Fruit fly (Drosophila melanogaster): ENCODE results near the gene PTPMT1.

Gene PTPMT1

DNA sequence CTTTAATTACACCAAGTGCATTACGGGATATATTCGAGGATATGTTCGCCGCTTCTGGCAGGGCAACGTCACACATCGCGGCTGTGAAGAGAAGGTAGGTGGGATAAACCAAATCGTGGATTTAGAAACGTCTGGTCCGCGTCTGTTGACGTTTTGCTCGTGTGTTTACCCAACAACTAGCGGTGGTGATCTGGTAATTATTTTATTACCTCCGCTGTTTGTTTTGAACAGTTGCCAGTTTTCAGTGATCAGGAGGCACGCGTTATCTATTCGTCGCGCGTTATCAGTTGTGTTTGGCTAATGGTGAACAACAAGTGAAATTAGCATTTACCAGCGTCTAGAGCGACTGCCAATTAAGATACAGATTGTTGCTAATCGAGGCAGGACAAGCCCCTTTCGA lies 29.1 kb upstream of the PTPMT1 start (continued):
- TF ChIP-seq Dek (tag; optimal IDR thresholded peaks at IDR 0.05) (peak; percentile 19), HmgZ (tag; optimal IDR thresholded peaks at IDR 0.05) (peak; percentile 57), HHEX (GFP tag; optimal IDR thresholded peaks at IDR 0.05) (peak; percentile 60), mirr (GFP tag; optimal IDR thresholded peaks at IDR 0.05) (peak; percentile 89), NfI (GFP tag; optimal IDR thresholded peaks at IDR 0.05) (peak; percentile 8), CG18599 (GFP tag; optimal IDR thresholded peaks at IDR 0.05) (peak; percentile 86), wek (GFP tag; optimal IDR thresholded peaks at IDR 0.05) (peak; percentile 62), CG4282 (GFP tag; optimal IDR thresholded peaks at IDR 0.05) (no peak), mld (GFP tag; IDR thresholded peaks at IDR 0.05; ENCODE audit: partially characterized antibody) (no peak), lab (GFP tag; optimal IDR thresholded peaks at IDR 0.05) (peak; percentile 87), Dbx (GFP tag; IDR thresholded peaks at IDR 0.05) (0 out of 3 replicates have a peak, but pooled peaks have one; percentile 17), gcm2 (GFP tag; optimal IDR thresholded peaks at IDR 0.05) (no peak), PHDP (tag; optimal IDR thresholded peaks at IDR 0.05) (peak; percentile 65), Atf-2 (GFP tag; optimal IDR thresholded peaks at IDR 0.05) (no peak), fd3F (GFP tag; optimal IDR thresholded peaks at IDR 0.05) (peak; percentile 13), CG3281 (GFP tag; optimal IDR thresholded peaks at IDR 0.05) (peak; percentile 72), CG1233 (GFP tag; optimal IDR thresholded peaks at IDR 0.05) (peak; percentile 68), CG4854 (GFP tag; optimal IDR thresholded peaks at IDR 0.05) (peak; percentile 19), CG9727 (GFP tag; optimal IDR thresholded peaks at IDR 0.05) (peak; percentile 47), CG2678 (tag; optimal IDR thresholded peaks at IDR 0.05) (peak; percentile 67), klu (GFP tag; IDR thresholded peaks at IDR 0.05) (no peak), Blimp-1 (GFP tag; optimal IDR thresholded peaks at IDR 0.05) (peak; percentile 14), rib (GFP tag; IDR thresholded peaks at IDR 0.05) (peak; percentile 68; the same call in 1 of the 2 replicates), CG15011 (GFP tag; optimal IDR thresholded peaks at IDR 0.05) (peak; percentile 24), Elba2 (GFP tag; optimal IDR thresholded peaks at IDR 0.05) (no peak), ash1 (GFP tag; optimal IDR thresholded peaks at IDR 0.05) (peak; percentile 72), az2 (GFP tag; optimal IDR thresholded peaks at IDR 0.05) (no peak), Poxn (GFP tag; IDR thresholded peaks at IDR 0.05) (no peak), Rfx (GFP tag; IDR thresholded peaks at IDR 0.05) (peak; percentile 48; the same call in 1 of the 2 replicates), CG10274 (GFP tag; optimal IDR thresholded peaks at IDR 0.05) (peak; percentile 4), CG11456 (GFP tag; IDR thresholded peaks at IDR 0.05) (no peak; the same call in 2 of the 3 replicates), CG12299 (tag; optimal IDR thresholded peaks at IDR 0.05) (peak; percentile 15), CG17568 (GFP tag; optimal IDR thresholded peaks at IDR 0.05) (peak; percentile 59), CG15514 (GFP tag; optimal IDR thresholded peaks at IDR 0.05) (peak; percentile 62), Aef1 (GFP tag; IDR thresholded peaks at IDR 0.05) (no peak), org-1 (GFP tag; optimal IDR thresholded peaks at IDR 0.05) (peak; percentile 34), sens (GFP tag) (peak; percentile 26), CG1603 (tag; optimal IDR thresholded peaks at IDR 0.05) (peak; percentile 9), vfl (GFP tag; optimal IDR thresholded peaks at IDR 0.05) (peak; percentile 3), fd64A (GFP tag; optimal IDR thresholded peaks at IDR 0.05) (peak; percentile 19), CG10209 (GFP tag; optimal IDR thresholded peaks at IDR 0.05) (peak; percentile 40), Dfd (GFP tag; optimal IDR thresholded peaks at IDR 0.05) (no peak), CG7987 (GFP tag; optimal IDR thresholded peaks at IDR 0.05) (peak; percentile 65), hkb (optimal IDR thresholded peaks at IDR 0.05) (no peak), hkb (GFP tag; IDR thresholded peaks at IDR 0.05) (peak; percentile 54; the same call in 1 of the 2 replicates), CG10543 (GFP tag; optimal IDR thresholded peaks at IDR 0.05) (peak; percentile 89), CG12155 (GFP tag; optimal IDR thresholded peaks at IDR 0.05) (no peak), Ets97D (GFP tag; optimal IDR thresholded peaks at IDR 0.05) (no peak), Sox100B (GFP tag; optimal IDR thresholded peaks at IDR 0.05) (no peak), Hr3 (GFP tag; optimal IDR thresholded peaks at IDR 0.05) (no peak), CG3995 (GFP tag; optimal IDR thresholded peaks at IDR 0.05) (peak; percentile 16)
